Worm (Caenorhabditis elegans): ENCODE measurements around the gene csn-6.

DNA sequence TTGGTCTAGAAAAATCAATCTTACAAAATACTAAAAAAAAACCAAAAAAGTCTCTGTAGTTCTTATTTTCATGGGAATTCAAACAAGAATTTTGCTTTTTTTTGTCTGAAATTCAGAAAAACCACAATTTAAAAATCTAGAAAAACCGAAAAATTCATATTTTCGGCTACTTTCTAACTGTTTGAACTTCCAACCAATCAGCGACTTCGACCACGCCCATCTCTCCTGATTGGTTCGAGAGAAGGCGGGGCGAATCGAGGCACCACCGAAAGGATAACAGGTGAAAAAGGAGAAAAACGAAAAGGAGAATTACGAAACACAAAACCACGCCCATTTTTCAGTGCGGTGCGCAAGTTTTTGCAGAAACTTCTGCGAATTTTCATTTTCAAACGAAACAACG is 4.2 kb downstream of the csn-6 start:
- TF ChIP-seq pes-1 (GFP tag; IDR thresholded peaks at IDR 0.05): no peak
- no peak for TF ChIP-seq sea-1 (GFP tag; conservative IDR thresholded peaks at IDR 0.05)
- no peak for TF ChIP-seq hnd-1 (tag; optimal IDR thresholded peaks at IDR 0.05)
- TF ChIP-seq ama-1 (optimal IDR thresholded peaks at IDR 0.05): no peak
- TF ChIP-seq flt-1 (GFP tag; IDR thresholded peaks at IDR 0.05): no peak
- no peak for TF ChIP-seq ets-7 (tag; optimal IDR thresholded peaks at IDR 0.05)
- TF ChIP-seq ceh-36 (tag; optimal IDR thresholded peaks at IDR 0.05): no peak
